Fruit fly (Drosophila melanogaster): Measurements from ENCODE around the gene Tim9a.
A peak's percentile ranks its signal among the peaks of the same experiment; 100 is the strongest.

Tim9a gene

DNA sequence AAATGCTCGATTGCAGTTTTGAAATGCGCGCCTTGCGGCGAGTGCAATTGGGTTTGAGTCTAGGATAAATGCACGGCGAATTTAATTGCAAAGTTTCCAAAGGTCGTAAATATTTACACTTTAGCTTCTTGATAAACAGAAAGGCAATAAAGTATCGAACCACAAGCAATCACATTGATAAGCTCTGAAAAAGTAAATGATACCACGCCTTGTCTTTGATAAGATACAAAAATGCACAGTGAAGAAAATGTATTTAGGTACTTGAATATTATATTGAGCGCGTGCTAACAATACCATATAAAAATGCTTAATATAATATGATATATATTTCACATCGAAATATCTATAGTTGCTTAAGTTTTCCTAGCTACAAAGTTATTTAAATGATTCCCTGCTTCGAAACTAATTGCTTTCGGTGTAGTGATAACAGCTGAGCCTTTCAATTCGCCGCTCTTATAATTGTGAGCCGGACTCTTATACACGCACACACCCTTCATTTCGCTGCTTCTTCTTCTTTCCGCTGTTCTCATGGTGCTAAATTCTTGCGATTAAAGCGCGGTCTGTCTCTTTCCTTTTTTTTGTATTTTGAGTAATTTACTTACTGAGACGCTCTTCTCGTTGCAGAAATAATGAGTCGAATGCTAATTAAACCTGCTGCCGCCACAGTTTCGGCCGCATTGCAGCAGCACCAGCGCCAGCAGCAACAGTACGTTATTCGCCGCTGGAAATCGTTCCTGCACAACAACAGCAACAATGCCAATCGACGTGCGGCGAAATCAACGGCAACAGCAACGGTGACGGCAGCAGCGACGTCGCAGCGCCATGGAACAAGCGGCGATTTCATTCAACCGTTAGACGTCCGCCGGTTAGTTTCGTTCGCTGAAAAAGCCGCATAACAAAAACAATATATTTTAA, 11.5 kb upstream of the Tim9a start (continued):
- TF ChIP-seq ab (GFP tag; optimal IDR thresholded peaks at IDR 0.05): peak; percentile 18
- peak; percentile 73 for TF ChIP-seq Nf-YC (tag; optimal IDR thresholded peaks at IDR 0.05)
- TF ChIP-seq CG14710 (tag; optimal IDR thresholded peaks at IDR 0.05): peak; percentile 85
- peak; percentile 51; the same call in 1 of the 2 replicates for TF ChIP-seq klu (GFP tag; IDR thresholded peaks at IDR 0.05)
- peak; percentile 39 for TF ChIP-seq CG15073 (GFP tag; optimal IDR thresholded peaks at IDR 0.05)
- peak; percentile 79 for TF ChIP-seq CG12219 (GFP tag; optimal IDR thresholded peaks at IDR 0.05)
- peak; percentile 84 for TF ChIP-seq gcm (GFP tag; optimal IDR thresholded peaks at IDR 0.05)
- TF ChIP-seq CG11093 (GFP tag; IDR thresholded peaks at IDR 0.05): peak; percentile 61; the same call in 2 of the 3 replicates
- no peak for TF ChIP-seq jumu (GFP tag; optimal IDR thresholded peaks at IDR 0.05)
- peak; percentile 85 for TF ChIP-seq E2f2 (GFP tag; IDR thresholded peaks at IDR 0.05)
- peak; percentile 2 for TF ChIP-seq CG13624 (GFP tag; optimal IDR thresholded peaks at IDR 0.05)
- no peak for TF ChIP-seq Doc2 (GFP tag; IDR thresholded peaks at IDR 0.05)
- TF ChIP-seq Oaz (GFP tag; IDR thresholded peaks at IDR 0.05): peak; percentile 68
- peak; percentile 78 for TF ChIP-seq CG10366 (GFP tag; IDR thresholded peaks at IDR 0.05)
- peak; percentile 80 for TF ChIP-seq CG2678 (tag; optimal IDR thresholded peaks at IDR 0.05)
- TF ChIP-seq grau (tag; optimal IDR thresholded peaks at IDR 0.05): peak; percentile 88
- peak; percentile 36 for TF ChIP-seq bab2 (GFP tag; optimal IDR thresholded peaks at IDR 0.05)
- peak; percentile 69 for TF ChIP-seq CG31224 (GFP tag; IDR thresholded peaks at IDR 0.05)
- no peak for TF ChIP-seq hb (GFP tag; IDR thresholded peaks at IDR 0.05; ENCODE audit: partially characterized antibody)
- peak; percentile 90 for TF ChIP-seq Xrp1 (GFP tag; IDR thresholded peaks at IDR 0.05)
- peak; percentile 84 for TF ChIP-seq CG10267 (tag; optimal IDR thresholded peaks at IDR 0.05)
- TF ChIP-seq dmrt99B (tag; optimal IDR thresholded peaks at IDR 0.05): peak; percentile 84
- TF ChIP-seq CG10431 (GFP tag; optimal IDR thresholded peaks at IDR 0.05): peak; percentile 50
- peak; percentile 92 for TF ChIP-seq CG17361 (GFP tag; IDR thresholded peaks at IDR 0.05)
- peak; percentile 78 for TF ChIP-seq CG9437 (GFP tag; optimal IDR thresholded peaks at IDR 0.05)
- TF ChIP-seq fd102C (GFP tag; optimal IDR thresholded peaks at IDR 0.05): no peak
- TF ChIP-seq p53 (GFP tag; optimal IDR thresholded peaks at IDR 0.05): no peak
- peak; percentile 68 for TF ChIP-seq Hsf (GFP tag; optimal IDR thresholded peaks at IDR 0.05)
- no peak for TF ChIP-seq yki (optimal IDR thresholded peaks at IDR 0.05)
- TF ChIP-seq CG4424 (GFP tag; optimal IDR thresholded peaks at IDR 0.05): peak; percentile 84
- TF ChIP-seq twi (tag; optimal IDR thresholded peaks at IDR 0.05): peak; percentile 66
- TF ChIP-seq Mes4 (GFP tag; optimal IDR thresholded peaks at IDR 0.05): peak; percentile 61
- peak; percentile 44 for TF ChIP-seq CG2116 (GFP tag; optimal IDR thresholded peaks at IDR 0.05)
- no peak for TF ChIP-seq CG2129 (GFP tag; IDR thresholded peaks at IDR 0.05; ENCODE audit: partially characterized antibody)
- TF ChIP-seq row (GFP tag; IDR thresholded peaks at IDR 0.05): peak; percentile 93
- peak; percentile 42 for TF ChIP-seq CG15601 (tag; optimal IDR thresholded peaks at IDR 0.05)
- peak; percentile 56; the same call in 1 of the 3 replicates for TF ChIP-seq Mrtf (GFP tag; IDR thresholded peaks at IDR 0.05)
- peak; percentile 6 for TF ChIP-seq Atf-2 (GFP tag; optimal IDR thresholded peaks at IDR 0.05)
- no peak for TF ChIP-seq pfk (GFP tag; optimal IDR thresholded peaks at IDR 0.05)
- no peak for TF ChIP-seq CG17912 (GFP tag; optimal IDR thresholded peaks at IDR 0.05)
- peak; percentile 39 for TF ChIP-seq pho (GFP tag; optimal IDR thresholded peaks at IDR 0.05)
- TF ChIP-seq CG4282 (GFP tag; optimal IDR thresholded peaks at IDR 0.05): no peak
- no peak for TF ChIP-seq hbn (GFP tag; IDR thresholded peaks at IDR 0.05; ENCODE audit: partially characterized antibody)
- no peak for TF ChIP-seq Tbp (GFP tag; optimal IDR thresholded peaks at IDR 0.05)
- peak; percentile 93 for TF ChIP-seq CG12391 (tag; optimal IDR thresholded peaks at IDR 0.05)
- peak; percentile 48; the same call in 1 of the 4 replicates for TF ChIP-seq chinmo (GFP tag; IDR thresholded peaks at IDR 0.05; ENCODE audit: partially characterized antibody)
- TF ChIP-seq h (optimal IDR thresholded peaks at IDR 0.05): no peak
- TF ChIP-seq CG15696 (tag; optimal IDR thresholded peaks at IDR 0.05): peak; percentile 71
- no peak for TF ChIP-seq en (GFP tag; optimal IDR thresholded peaks at IDR 0.05)
- TF ChIP-seq CG10654 (GFP tag; optimal IDR thresholded peaks at IDR 0.05): peak; percentile 80
